Worm (Caenorhabditis elegans): ENCODE data around the gene srh-127.

DNA sequence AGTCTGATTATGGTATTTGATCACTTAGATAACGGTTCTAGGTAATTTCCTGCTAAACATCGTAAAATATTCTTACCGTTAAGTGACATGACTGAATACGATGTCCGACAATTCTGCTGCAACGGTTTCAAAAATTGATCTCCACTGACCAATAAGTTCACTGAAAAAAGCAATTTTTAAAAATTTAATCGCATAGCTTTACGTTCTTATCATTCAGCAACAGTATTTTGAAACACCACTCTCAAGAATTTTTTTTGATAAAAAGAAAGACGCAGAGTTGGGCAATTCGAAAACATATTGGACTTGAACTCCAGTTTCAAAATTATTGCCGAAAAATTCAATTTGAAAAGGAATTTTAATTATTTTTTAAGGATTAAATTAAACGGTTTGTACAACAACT lies 34.5 kb downstream of the srh-127 start, which contains the start of gene C31B8.12:
- TF ChIP-seq W03F9.2 (tag; optimal IDR thresholded peaks at IDR 0.05) (no peak), dao-5 (tag; optimal IDR thresholded peaks at IDR 0.05) (no peak), him-1 (tag; optimal IDR thresholded peaks at IDR 0.05) (no peak)

Data from whole organism, L4/young adult.